Fruit fly (Drosophila melanogaster): ENCODE results near the gene CG15022.

DNA sequence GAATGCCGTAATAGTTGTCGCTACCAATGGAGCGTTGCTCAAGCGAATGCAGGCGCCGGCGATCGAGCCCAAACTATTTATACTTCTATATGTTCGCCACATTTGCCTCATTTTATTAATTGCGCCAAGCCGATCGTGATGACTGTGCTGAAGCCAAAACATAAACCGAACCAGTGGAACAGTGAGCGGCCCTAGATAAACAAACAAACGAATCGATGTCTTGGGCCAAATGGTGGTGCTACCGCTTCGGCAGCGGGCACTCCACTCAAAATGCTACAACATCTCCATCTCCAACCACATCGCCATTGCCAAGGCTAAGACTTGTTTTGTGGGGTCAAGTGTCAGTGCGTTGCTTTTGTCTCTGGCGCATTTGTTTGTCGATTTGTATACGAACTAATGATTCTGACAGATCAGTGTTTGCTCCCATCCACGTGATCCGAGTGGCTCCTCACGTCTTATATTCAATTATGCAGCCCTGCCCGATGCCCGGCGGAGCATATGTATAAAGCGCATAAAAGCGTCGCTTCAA lies 3.7 kb upstream of the CG15022 start, which contains the start of gene CG15024:
- TF ChIP-seq EcR (GFP tag; optimal IDR thresholded peaks at IDR 0.05) = no peak
- TF ChIP-seq Dll (optimal IDR thresholded peaks at IDR 0.05) = no peak
- TF ChIP-seq psq (optimal IDR thresholded peaks at IDR 0.05) = no peak
- TF ChIP-seq pan (optimal IDR thresholded peaks at IDR 0.05) = no peak
- TF ChIP-seq usp (GFP tag; optimal IDR thresholded peaks at IDR 0.05) = no peak
- TF ChIP-seq CG8478 (optimal IDR thresholded peaks at IDR 0.05) = no peak

Data from whole organism.